Worm (Caenorhabditis elegans) whole organism, young adult: ENCODE measurements around the gene F14D2.11.

ENCODE experiments used
- B0261.1 ChIP-seq: sonication (generic microtip); optimal IDR thresholded peaks from 2 replicates; lab custom pipeline; 2016; ENCODE audit warnings: mild to moderate bottlenecking, missing genetic modification characterization, moderate library complexity, missing compliant biosample characterization
- C06A6.2 ChIP-seq: fragments of 200-800 bp; sonication (Bioruptor generic); conservative IDR thresholded peaks from 2 replicates; pipeline ENCODE4 v1.3.6; 2022; ENCODE audit warnings: missing genetic modification characterization, missing compliant biosample characterization
- D2030.7 ChIP-seq: fragments of 200-800 bp; sonication (Bioruptor generic); IDR thresholded peaks from 2 replicates; pipeline ENCODE4 v1.3.6; 2022; ENCODE audit warnings: missing genetic modification reagents, missing genetic modification characterization, missing compliant biosample characterization
- F10E7.11 ChIP-seq: sonication (generic microtip); optimal IDR thresholded peaks from 2 replicates; lab custom pipeline; 2017; ENCODE audit warnings: mild to moderate bottlenecking, missing genetic modification characterization, moderate library complexity, missing compliant biosample characterization
- F22D6.2 ChIP-seq: sonication (generic microtip); optimal IDR thresholded peaks from 2 replicates; lab custom pipeline; 2016; ENCODE audit warnings: mild to moderate bottlenecking, missing genetic modification characterization, missing compliant biosample characterization
- F37B4.10 ChIP-seq: fragments of 200-800 bp; sonication (Bioruptor generic); IDR thresholded peaks from 2 replicates; pipeline ENCODE4 v1.3.6; 2022; ENCODE audit warnings: missing genetic modification characterization, missing compliant biosample characterization
- F52B5.7 ChIP-seq: sonication (generic microtip); optimal IDR thresholded peaks from 2 replicates; lab custom pipeline; 2016; ENCODE audit warnings: mild to moderate bottlenecking, missing genetic modification characterization, missing compliant biosample characterization
- Y79H2A.3 ChIP-seq: fragments of 200-800 bp; sonication (Bioruptor generic); conservative IDR thresholded peaks from 2 replicates; pipeline ENCODE4 v1.3.6; 2022; ENCODE audit warnings: missing genetic modification reagents, missing genetic modification characterization, missing compliant biosample characterization
- akir-1 ChIP-seq: fragments of 200-800 bp; sonication (Bioruptor generic); optimal IDR thresholded peaks from 2 replicates; lab custom pipeline; 2018; ENCODE audit warnings: mild to moderate bottlenecking, missing genetic modification characterization, moderate library complexity, missing compliant biosample characterization
- aptf-2 ChIP-seq: fragments of 200-800 bp; sonication (Bioruptor generic); conservative IDR thresholded peaks from 2 replicates; pipeline ENCODE4 v1.3.6; 2022; ENCODE audit warnings: missing genetic modification reagents, missing genetic modification characterization, missing compliant biosample characterization
- aptf-3 ChIP-seq: fragments of 200-800 bp; sonication (Bioruptor generic); IDR thresholded peaks from 2 replicates; pipeline ENCODE4 v1.3.6; 2022; ENCODE audit warnings: missing genetic modification characterization, missing compliant biosample characterization
- atf-7 ChIP-seq: sonication (generic microtip); optimal IDR thresholded peaks from 2 replicates; lab custom pipeline; 2017; ENCODE audit warnings: mild to moderate bottlenecking, missing genetic modification characterization, missing compliant biosample characterization
- attf-6 ChIP-seq: fragments of 200-800 bp; sonication (Bioruptor generic); IDR thresholded peaks from 2 replicates; pipeline ENCODE4 v1.3.6; 2022; ENCODE audit warnings: missing genetic modification reagents, missing genetic modification characterization, missing compliant biosample characterization
- cebp-2 ChIP-seq: fragments of 200-800 bp; sonication (Bioruptor generic); IDR thresholded peaks from 2 replicates; pipeline ENCODE4 v1.3.6; 2022; ENCODE audit warnings: missing genetic modification characterization, missing compliant biosample characterization
- ceh-27 ChIP-seq: fragments of 200-800 bp; sonication (Bioruptor generic); optimal IDR thresholded peaks from 2 replicates; lab custom pipeline; 2018; ENCODE audit warnings: mild to moderate bottlenecking, missing genetic modification characterization, moderate library complexity, missing compliant biosample characterization
- ceh-58 ChIP-seq: fragments of 200-800 bp; sonication (Bioruptor generic); IDR thresholded peaks from 2 replicates; pipeline ENCODE4 v1.3.6; 2022; ENCODE audit warnings: missing genetic modification characterization, missing compliant biosample characterization
- chd-7 ChIP-seq: sonication (generic microtip); optimal IDR thresholded peaks from 2 replicates; lab custom pipeline; 2016; ENCODE audit warnings: mild to moderate bottlenecking, missing genetic modification characterization, moderate library complexity, missing compliant biosample characterization
- dpff-1 ChIP-seq: sonication (generic microtip); optimal IDR thresholded peaks from 2 replicates; lab custom pipeline; 2017; ENCODE audit warnings: mild to moderate bottlenecking, missing genetic modification characterization, missing compliant biosample characterization
- efl-1 ChIP-seq: fragments of 150-350 bp; optimal IDR thresholded peaks from 2 replicates; lab custom pipeline; 2014; ENCODE audit warnings: missing biosample characterization, missing genetic modification reagents, missing genetic modification characterization
- egl-18 ChIP-seq: fragments of 200-800 bp; sonication (Bioruptor generic); IDR thresholded peaks from 2 replicates; pipeline ENCODE4 v1.3.6; 2022; ENCODE audit warnings: missing genetic modification reagents, missing genetic modification characterization, missing compliant biosample characterization
- ekl-4 ChIP-seq: fragments of 200-800 bp; sonication (Bioruptor generic); IDR thresholded peaks from 2 replicates; pipeline ENCODE4 v1.3.6; 2022; ENCODE audit warnings: missing genetic modification reagents, missing genetic modification characterization, missing compliant biosample characterization
- fkh-3 ChIP-seq: sonication (generic microtip); optimal IDR thresholded peaks from 2 replicates; lab custom pipeline; 2016; ENCODE audit warnings: mild to moderate bottlenecking, missing genetic modification characterization, missing compliant biosample characterization
- gei-17 ChIP-seq: fragments of 200-800 bp; sonication (Bioruptor generic); optimal IDR thresholded peaks from 2 replicates; lab custom pipeline; 2018; ENCODE audit warnings: mild to moderate bottlenecking, missing genetic modification characterization, missing compliant biosample characterization
- him-1 ChIP-seq: sonication (generic microtip); optimal IDR thresholded peaks from 2 replicates; lab custom pipeline; 2016; ENCODE audit warnings: missing genotype, missing genetic modification reagents, missing genetic modification characterization, missing compliant biosample characterization
- hmg-1.2 ChIP-seq: fragments of 200-800 bp; sonication (Bioruptor generic); IDR thresholded peaks from 2 replicates; pipeline ENCODE4 v1.3.6; 2022; ENCODE audit warnings: missing genetic modification reagents, missing genetic modification characterization, missing compliant biosample characterization
- lag-1 ChIP-seq: fragments of 200-800 bp; sonication (Bioruptor generic); IDR thresholded peaks from 2 replicates; pipeline ENCODE4 v1.3.6; 2022; ENCODE audit warnings: missing genetic modification reagents, missing genetic modification characterization, missing compliant biosample characterization
- lir-1 ChIP-seq: fragments of 200-800 bp; sonication (Bioruptor generic); conservative IDR thresholded peaks from 2 replicates; pipeline ENCODE4 v1.3.6; 2022; ENCODE audit warnings: missing genetic modification reagents, missing genetic modification characterization, missing compliant biosample characterization
- madf-6 ChIP-seq: fragments of 200-800 bp; sonication (Bioruptor generic); IDR thresholded peaks from 2 replicates; pipeline ENCODE4 v1.3.6; 2022; ENCODE audit warnings: missing genetic modification reagents, missing genetic modification characterization, missing compliant biosample characterization
- mel-28 ChIP-seq: sonication (generic microtip); optimal IDR thresholded peaks from 2 replicates; lab custom pipeline; 2016; ENCODE audit warnings: borderline replicate concordance, mild to moderate bottlenecking, missing genetic modification characterization, missing compliant biosample characterization
- nfyb-1 ChIP-seq: fragments of 200-800 bp; sonication (Bioruptor generic); IDR thresholded peaks from 2 replicates; pipeline ENCODE4 v1.3.6; 2022; ENCODE audit warnings: missing genetic modification reagents, missing genetic modification characterization, missing compliant biosample characterization
- nhr-179 ChIP-seq: sonication (generic microtip); optimal IDR thresholded peaks from 2 replicates; lab custom pipeline; 2016; ENCODE audit warnings: mild to moderate bottlenecking, missing genetic modification characterization, missing compliant biosample characterization
- nhr-80 ChIP-seq: sonication (generic microtip); optimal IDR thresholded peaks from 2 replicates; lab custom pipeline; 2016; ENCODE audit warnings: missing genetic modification characterization, missing compliant biosample characterization
- rcor-1 ChIP-seq: fragments of 200-800 bp; sonication (Bioruptor generic); IDR thresholded peaks from 2 replicates; pipeline ENCODE4 v1.3.6; 2022; ENCODE audit warnings: missing genetic modification reagents, missing genetic modification characterization, missing compliant biosample characterization
- repo-1 ChIP-seq: sonication (generic microtip); optimal IDR thresholded peaks from 2 replicates; lab custom pipeline; 2017; ENCODE audit warnings: mild to moderate bottlenecking, missing genetic modification characterization, missing compliant biosample characterization
- snpc-1.3 ChIP-seq: sonication (generic microtip); optimal IDR thresholded peaks from 2 replicates; lab custom pipeline; 2017; ENCODE audit warnings: missing genetic modification characterization, mild to moderate bottlenecking, missing compliant biosample characterization, antibody characterized with exemption, moderate library complexity, missing genotype, missing genetic modification reagents; ENCODE audit not compliant: insufficient read depth
- somi-1 ChIP-seq: fragments of 200-800 bp; sonication (Bioruptor generic); optimal IDR thresholded peaks from 2 replicates; lab custom pipeline; 2018; ENCODE audit warnings: mild to moderate bottlenecking, missing genetic modification characterization, missing compliant biosample characterization
- sptf-2 ChIP-seq: fragments of 200-800 bp; sonication (Bioruptor generic); optimal IDR thresholded peaks from 2 replicates; lab custom pipeline; 2018; ENCODE audit warnings: mild to moderate bottlenecking, missing genetic modification characterization, missing compliant biosample characterization
- xnd-1 ChIP-seq: sonication (generic microtip); optimal IDR thresholded peaks from 2 replicates; lab custom pipeline; 2016; ENCODE audit warnings: missing genotype, missing genetic modification reagents, missing genetic modification characterization, missing compliant biosample characterization
- zim-3 ChIP-seq: sonication (generic microtip); optimal IDR thresholded peaks from 2 replicates; lab custom pipeline; 2017; ENCODE audit warnings: mild to moderate bottlenecking, missing genetic modification characterization, moderate library complexity, missing compliant biosample characterization
- ztf-6 ChIP-seq: fragments of 200-800 bp; sonication (Bioruptor generic); IDR thresholded peaks from 2 replicates; pipeline ENCODE4 v1.3.6; 2022; ENCODE audit warnings: missing genetic modification reagents, missing genetic modification characterization, missing compliant biosample characterization

Gene F14D2.11

DNA sequence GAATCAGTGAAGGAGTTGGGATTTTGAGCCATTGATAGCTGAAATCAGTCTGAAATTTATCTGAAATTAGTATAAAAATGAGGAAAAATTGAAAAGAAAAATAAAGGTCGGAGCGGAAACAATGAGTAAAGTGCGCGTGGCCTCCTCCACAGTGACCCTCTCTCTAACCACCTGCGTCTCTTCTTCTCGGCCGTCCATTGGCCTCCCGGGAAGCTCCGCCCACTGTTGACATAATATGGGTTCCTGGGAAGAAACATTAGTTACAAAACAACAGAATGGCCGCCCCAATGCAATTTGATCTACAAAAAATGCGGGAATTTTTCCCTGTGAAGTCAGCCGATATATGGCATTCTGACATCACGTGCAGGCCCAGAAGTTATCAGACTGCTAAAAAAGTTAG, 28.2 kb upstream of the F14D2.11 start, which contains the start of gene Y49F6C.8:
Gene Y49F6C.8 (minus strand): TSS at position 51 of the 400 bp plus-strand sequence.
- TF ChIP-seq F37B4.10 (GFP tag; lab: Robert Waterston, UW) (no peak), hmg-1.2 (GFP tag; lab: Robert Waterston, UW) (peak; percentile 59; the same call in 1 of the 2 replicates), nfyb-1 (GFP tag; lab: Robert Waterston, UW) (peak; percentile 94), aptf-2 (GFP tag; lab: Robert Waterston, UW) (peak; percentile 98), F22D6.2 (tag; lab: Kevin White, UChicago) (no peak), aptf-3 (peak; percentile 85; the same call in 1 of the 2 replicates), zim-3 (tag; lab: Kevin White, UChicago) (no peak), xnd-1 (tag; lab: Kevin White, UChicago) (peak; percentile 8), madf-6 (peak; percentile 72), F52B5.7 (tag; lab: Kevin White, UChicago) (no peak), efl-1 (GFP tag; lab: Kevin White, UChicago) (peak; percentile 30), snpc-1.3 (tag; lab: Kevin White, UChicago) (no peak), B0261.1 (tag; lab: Kevin White, UChicago) (no peak), gei-17 (GFP tag; lab: Kevin White, UChicago) (no peak)

DNA sequence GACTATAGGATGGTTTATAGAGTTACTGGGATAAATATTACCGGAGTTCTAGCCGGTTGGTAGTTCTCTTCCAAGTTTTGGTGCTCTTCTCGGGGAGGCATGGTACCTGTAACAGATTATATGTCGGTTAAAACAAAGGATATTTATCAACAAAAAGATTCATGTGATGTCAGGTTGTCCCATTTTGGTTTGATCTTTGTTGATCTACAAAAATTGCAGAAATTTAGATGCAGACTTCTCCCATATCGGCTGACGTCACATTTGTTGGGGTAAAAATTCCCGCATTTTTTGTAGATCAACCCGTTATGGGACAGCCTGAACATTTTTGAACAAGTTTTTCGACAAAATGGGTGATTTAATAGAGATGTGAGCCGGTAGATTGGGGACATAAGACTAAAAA, 26.2 kb upstream of the F14D2.11 start, which contains the start of gene Y49F6C.7:
Gene Y49F6C.7 (minus strand): TSS at position 101 of the 400 bp plus-strand sequence.
- TF ChIP-seq D2030.7 (GFP tag; lab: Robert Waterston, UW): no peak
- no peak for TF ChIP-seq nhr-80 (tag; lab: Kevin White, UChicago)
- no peak for TF ChIP-seq ceh-58 (GFP tag; lab: Robert Waterston, UW)
- no peak for TF ChIP-seq xnd-1 (tag; lab: Kevin White, UChicago)
- TF ChIP-seq repo-1 (tag; lab: Kevin White, UChicago): no peak
- TF ChIP-seq lag-1 (GFP tag; lab: Robert Waterston, UW): no peak
- no peak for TF ChIP-seq lir-1
- no peak for TF ChIP-seq sptf-2 (GFP tag; lab: Kevin White, UChicago)
- TF ChIP-seq F10E7.11: no peak
- TF ChIP-seq atf-7 (tag; lab: Kevin White, UChicago): no peak
- TF ChIP-seq rcor-1 (GFP tag; lab: Robert Waterston, UW): no peak
- TF ChIP-seq F52B5.7 (tag; lab: Kevin White, UChicago): no peak
- TF ChIP-seq cebp-2 (GFP tag; lab: Robert Waterston, UW): no peak
- no peak for TF ChIP-seq Y79H2A.3
- no peak for TF ChIP-seq him-1

DNA sequence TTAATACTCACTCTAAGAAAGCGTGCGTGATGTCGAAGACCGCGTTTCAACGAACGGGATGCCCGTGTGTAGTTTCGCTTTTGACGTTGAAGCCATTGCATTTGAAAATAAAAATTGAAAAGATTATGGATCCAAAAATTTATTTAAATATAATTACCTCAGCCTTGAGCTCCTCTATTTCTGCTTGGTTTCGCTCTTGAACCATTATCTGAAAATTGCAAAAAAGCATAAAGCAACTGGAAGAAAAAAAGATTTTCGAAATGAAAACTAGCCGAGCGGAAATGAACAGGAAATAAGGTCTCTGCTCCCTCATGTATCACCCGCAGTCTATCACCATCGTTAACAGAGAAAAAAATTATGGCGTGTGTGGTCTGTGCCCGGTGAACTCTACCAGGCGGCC, 25.2 kb upstream of the F14D2.11 start, which contains the start of gene Y49F6C.6:
Gene Y49F6C.6 (minus strand): TSS at position 101 of the 400 bp plus-strand sequence.
- TF ChIP-seq gei-17 (GFP tag; lab: Kevin White, UChicago): no peak
- TF ChIP-seq nhr-179 (tag; lab: Kevin White, UChicago): no peak
- TF ChIP-seq mel-28 (tag; lab: Kevin White, UChicago): no peak
- no peak for TF ChIP-seq C06A6.2 (GFP tag; lab: Robert Waterston, UW)
- no peak for TF ChIP-seq dpff-1 (tag; lab: Kevin White, UChicago)
- no peak for TF ChIP-seq aptf-3
- no peak for TF ChIP-seq ceh-27 (GFP tag; lab: Kevin White, UChicago)
- no peak for TF ChIP-seq attf-6 (GFP tag; lab: Robert Waterston, UW)
- TF ChIP-seq ekl-4 (GFP tag; lab: Robert Waterston, UW): no peak
- TF ChIP-seq somi-1 (GFP tag; lab: Kevin White, UChicago): no peak
- no peak for TF ChIP-seq fkh-3
- no peak for TF ChIP-seq nfyb-1 (GFP tag; lab: Robert Waterston, UW)
- TF ChIP-seq nhr-80 (tag; lab: Kevin White, UChicago): no peak
- no peak for TF ChIP-seq chd-7 (tag; lab: Kevin White, UChicago)
- TF ChIP-seq egl-18 (GFP tag; lab: Robert Waterston, UW): no peak
- TF ChIP-seq akir-1: no peak
- TF ChIP-seq madf-6: no peak
- TF ChIP-seq ztf-6 (GFP tag; lab: Robert Waterston, UW): no peak
- TF ChIP-seq, all 124 proteins: peak for 0
